Worm (Caenorhabditis elegans) whole organism, L4 larva: ENCODE data around the gene ceh-27.

Source experiments
- Y48G9A.11 ChIP-seq: fragments of 200-800 bp; sonication (Bioruptor generic); IDR thresholded peaks from 2 replicates; pipeline ENCODE4 v1.3.6; 2022; ENCODE audit warnings: missing genetic modification reagents, missing genetic modification characterization, missing compliant biosample characterization
- ZK337.2 ChIP-seq: fragments of 200-800 bp; sonication (Bioruptor generic); IDR thresholded peaks from 2 replicates; pipeline ENCODE4 v1.3.6; 2022; ENCODE audit warnings: missing genetic modification reagents, missing genetic modification characterization, missing compliant biosample characterization
- ctbp-1 ChIP-seq: fragments of 200-800 bp; sonication (Bioruptor generic); IDR thresholded peaks from 2 replicates; pipeline ENCODE4 v1.3.6; 2022; ENCODE audit warnings: missing genetic modification reagents, missing genetic modification characterization, missing compliant biosample characterization
- madf-9 ChIP-seq: fragments of 200-800 bp; sonication (Bioruptor generic); conservative IDR thresholded peaks from 2 replicates; pipeline ENCODE4 v1.3.6; 2022; ENCODE audit warnings: missing genetic modification reagents, missing genetic modification characterization, missing compliant biosample characterization
- nhr-25 ChIP-seq: sonication (generic microtip); optimal IDR thresholded peaks from 2 replicates; lab custom pipeline; 2017; ENCODE audit warnings: missing genetic modification characterization, mild to moderate bottlenecking, missing compliant biosample characterization, antibody characterized with exemption, moderate library complexity, borderline replicate concordance; ENCODE audit not compliant: insufficient read depth
- snpc-4 ChIP-seq: fragments of 150-350 bp; optimal IDR thresholded peaks from 2 replicates; lab custom pipeline; 2014; ENCODE audit warnings: missing biosample characterization, missing genetic modification characterization
- ztf-11 ChIP-seq: fragments of 150-350 bp; optimal IDR thresholded peaks from 2 replicates; lab custom pipeline; 2014; ENCODE audit warnings: missing biosample characterization, missing genetic modification characterization
- ztf-7 ChIP-seq: fragments of 150-350 bp; optimal IDR thresholded peaks from 2 replicates; lab custom pipeline; 2014; ENCODE audit warnings: missing biosample characterization, missing genetic modification characterization

ce11 chrV:11697482-11697881, 32.6 kb upstream of the ceh-27 start:
- TF ChIP-seq ztf-11 (tag; lab: Kevin White, UChicago) (no peak), ztf-7 (tag; lab: Kevin White, UChicago) (no peak), nhr-25 (tag; lab: Kevin White, UChicago) (no peak), snpc-4 (tag; lab: Kevin White, UChicago) (no peak), Y48G9A.11 (GFP tag; lab: Robert Waterston, UW) (no peak), ZK337.2 (GFP tag; lab: Robert Waterston, UW) (no peak), madf-9 (GFP tag; lab: Robert Waterston, UW) (no peak), ctbp-1 (GFP tag; lab: Robert Waterston, UW) (no peak)
